Worm (Caenorhabditis elegans) whole organism, L1 larva: ENCODE data around the gene cah-1.

Experiments used
- C34B4.2 ChIP-seq: sonication (generic microtip); optimal IDR thresholded peaks from 2 replicates; lab custom pipeline; 2017; ENCODE audit warnings: mild to moderate bottlenecking, missing genetic modification characterization, missing compliant biosample characterization
- Y116A8C.19 ChIP-seq: sonication (generic microtip); optimal IDR thresholded peaks from 2 replicates; lab custom pipeline; 2016; ENCODE audit warnings: missing compliant biosample characterization, missing genetic modification characterization, borderline replicate concordance
- alr-1 ChIP-seq: fragments of 200-800 bp; sonication (Bioruptor generic); optimal IDR thresholded peaks from 2 replicates; lab custom pipeline; 2018; ENCODE audit warnings: borderline replicate concordance, mild to moderate bottlenecking, missing genetic modification characterization, missing compliant biosample characterization
- ceh-63 ChIP-seq: fragments of 200-800 bp; sonication (Bioruptor generic); optimal IDR thresholded peaks from 2 replicates; lab custom pipeline; 2018; ENCODE audit warnings: mild to moderate bottlenecking, missing genetic modification characterization, missing compliant biosample characterization
- ceh-8 ChIP-seq: fragments of 200-800 bp; sonication (Bioruptor generic); optimal IDR thresholded peaks from 2 replicates; lab custom pipeline; 2018; ENCODE audit warnings: mild to moderate bottlenecking, missing genetic modification characterization, moderate library complexity, missing compliant biosample characterization
- ceh-82 ChIP-seq, 3 experiments: fragments of 150-350 bp in 1 of 3; sonication (generic microtip) in 2 of 3; optimal IDR thresholded peaks; 2 replicates each; lab custom pipeline; 2014 to 2017; ENCODE audit warnings: missing biosample characterization in 3 of 3, missing genetic modification characterization in 3 of 3
- ces-1 ChIP-seq: fragments of 150-350 bp; optimal IDR thresholded peaks from 2 replicates; lab custom pipeline; 2014; ENCODE audit warnings: missing biosample characterization, missing genetic modification reagents, missing genetic modification characterization
- dpl-1 ChIP-seq, 3 experiments: fragments of 150-350 bp in 2 of 3; sonication (generic microtip) in 1 of 3; optimal IDR thresholded peaks; 2 replicates each; lab custom pipeline; 2014 to 2017; ENCODE audit warnings: missing biosample characterization in 3 of 3, missing genetic modification characterization in 3 of 3, missing genetic modification reagents in 3 of 3
- dsc-1 ChIP-seq: sonication (generic microtip); optimal IDR thresholded peaks from 2 replicates; lab custom pipeline; 2016; ENCODE audit warnings: mild to moderate bottlenecking, missing genetic modification characterization, missing compliant biosample characterization
- efl-1 ChIP-seq, 4 experiments: fragments of 150-350 bp; optimal IDR thresholded peaks in 3 of 4; peaks in 1 of 4; 1 replicate in 1 of 4; 2 replicates in 3 of 4; lab custom pipeline; 2014; ENCODE audit warnings: missing biosample characterization in 2 of 4, missing genetic modification characterization in 2 of 4, missing genetic modification reagents in 2 of 4
- efl-3 ChIP-seq: fragments of 200-800 bp; sonication (Bioruptor generic); optimal IDR thresholded peaks from 2 replicates; lab custom pipeline; 2018; ENCODE audit warnings: mild to moderate bottlenecking, missing genetic modification characterization, missing compliant biosample characterization
- egl-13 ChIP-seq: sonication (generic microtip); optimal IDR thresholded peaks from 2 replicates; lab custom pipeline; 2016; ENCODE audit warnings: missing genotype, missing genetic modification reagents, missing genetic modification characterization, missing compliant biosample characterization
- egl-27 ChIP-seq, 2 experiments: fragments of 150-350 bp in 1 of 2; sonication (generic microtip); optimal IDR thresholded peaks; 3 replicates each; lab custom pipeline; 2017 to 2018; ENCODE audit warnings: missing biosample characterization in 2 of 2, missing genetic modification characterization in 2 of 2, missing genetic modification reagents in 2 of 2
- elt-3 ChIP-seq, 6 experiments: fragments of 150-350 bp in 1 of 6; sonication (generic microtip); optimal IDR thresholded peaks; 2 replicates each; lab custom pipeline; 2017 to 2018; ENCODE audit warnings: missing biosample characterization in 6 of 6, missing genetic modification characterization in 6 of 6, inconsistent platforms in 1 of 6
- ets-5 ChIP-seq: fragments of 200-800 bp; sonication (Bioruptor generic); IDR thresholded peaks from 2 replicates; pipeline ENCODE4 v1.3.6; 2022; ENCODE audit warnings: missing genetic modification characterization, missing compliant biosample characterization
- fkh-10 ChIP-seq: sonication (generic microtip); optimal IDR thresholded peaks from 2 replicates; lab custom pipeline; 2017; ENCODE audit warnings: missing biosample characterization, missing genetic modification reagents, missing genetic modification characterization
- fkh-4 ChIP-seq: sonication (generic microtip); optimal IDR thresholded peaks from 2 replicates; lab custom pipeline; 2016; ENCODE audit warnings: missing compliant biosample characterization, missing genetic modification characterization, borderline replicate concordance
- grh-1 ChIP-seq: fragments of 200-800 bp; sonication (Bioruptor generic); IDR thresholded peaks from 2 replicates; pipeline ENCODE4 v1.3.6; 2022; ENCODE audit warnings: missing genetic modification reagents, missing genetic modification characterization, missing compliant biosample characterization
- hlh-17 ChIP-seq: fragments of 200-800 bp; sonication (Bioruptor generic); optimal IDR thresholded peaks from 2 replicates; lab custom pipeline; 2018; ENCODE audit warnings: missing genetic modification characterization, mild to moderate bottlenecking, missing compliant biosample characterization, moderate library complexity, borderline replicate concordance
- hlh-4 ChIP-seq: sonication (generic microtip); optimal IDR thresholded peaks from 2 replicates; lab custom pipeline; 2016; ENCODE audit warnings: mild to moderate bottlenecking, missing genetic modification characterization, missing compliant biosample characterization
- hpl-2 ChIP-seq: fragments of 150-350 bp; optimal IDR thresholded peaks from 2 replicates; lab custom pipeline; 2014; ENCODE audit warnings: missing biosample characterization, missing genetic modification reagents, missing genetic modification characterization
- irx-1 ChIP-seq: sonication (generic microtip); optimal IDR thresholded peaks from 2 replicates; lab custom pipeline; 2016; ENCODE audit warnings: missing genetic modification characterization, missing compliant biosample characterization
- isw-1 ChIP-seq: fragments of 200-800 bp; sonication (Bioruptor generic); IDR thresholded peaks from 2 replicates; pipeline ENCODE4 v1.3.6; 2022; ENCODE audit warnings: missing genetic modification characterization, missing compliant biosample characterization
- lin-13 ChIP-seq: fragments of 150-350 bp; optimal IDR thresholded peaks from 2 replicates; lab custom pipeline; 2014; ENCODE audit warnings: missing biosample characterization, missing genetic modification reagents, missing genetic modification characterization
- lin-14 ChIP-seq: fragments of 200-800 bp; sonication (Bioruptor generic); optimal IDR thresholded peaks from 2 replicates; lab custom pipeline; 2018; ENCODE audit warnings: mild to moderate bottlenecking, missing genetic modification characterization, moderate library complexity, missing compliant biosample characterization
- lin-39 ChIP-seq: fragments of 150-350 bp; optimal IDR thresholded peaks from 2 replicates; lab custom pipeline; 2014; ENCODE audit warnings: missing biosample characterization, missing genetic modification reagents, missing genetic modification characterization
- lsy-2 ChIP-seq, 2 experiments: fragments of 150-350 bp; optimal IDR thresholded peaks; 2 replicates each; lab custom pipeline; 2014; ENCODE audit warnings: missing biosample characterization in 2 of 2, missing genetic modification characterization in 2 of 2
- mdl-1 ChIP-seq, 2 experiments: fragments of 150-350 bp; optimal IDR thresholded peaks; 2 replicates each; lab custom pipeline; 2014 to 2017; ENCODE audit warnings: missing biosample characterization in 2 of 2, missing genetic modification characterization in 2 of 2, inconsistent platforms in 1 of 2
- nhr-11 ChIP-seq: fragments of 150-350 bp; optimal IDR thresholded peaks from 2 replicates; lab custom pipeline; 2014; ENCODE audit warnings: missing biosample characterization, missing genetic modification characterization
- nhr-20 ChIP-seq: sonication (generic microtip); optimal IDR thresholded peaks from 2 replicates; lab custom pipeline; 2016; ENCODE audit warnings: mild to moderate bottlenecking, missing genetic modification characterization, missing compliant biosample characterization
- nhr-237 ChIP-seq: fragments of 150-350 bp; optimal IDR thresholded peaks from 2 replicates; lab custom pipeline; 2014; ENCODE audit warnings: missing biosample characterization, missing genetic modification characterization
- nhr-47 ChIP-seq: sonication (generic microtip); optimal IDR thresholded peaks from 2 replicates; lab custom pipeline; 2016; ENCODE audit warnings: mild to moderate bottlenecking, missing genetic modification characterization, moderate library complexity, missing compliant biosample characterization
- nhr-76 ChIP-seq: sonication (generic microtip); optimal IDR thresholded peaks from 2 replicates; lab custom pipeline; 2017; ENCODE audit warnings: missing biosample characterization, missing genetic modification characterization
- nhr-77 ChIP-seq: fragments of 150-350 bp; optimal IDR thresholded peaks from 2 replicates; lab custom pipeline; 2014; ENCODE audit warnings: missing biosample characterization, missing genetic modification characterization
- nhr-85 ChIP-seq: sonication (generic microtip); peaks from one replicate; lab custom pipeline; 2016; ENCODE audit warnings: missing genetic modification characterization, inconsistent platforms, missing compliant biosample characterization
- pax-3 ChIP-seq: fragments of 200-800 bp; sonication (Bioruptor generic); optimal IDR thresholded peaks from 2 replicates; lab custom pipeline; 2018; ENCODE audit warnings: mild to moderate bottlenecking, missing genetic modification characterization, moderate library complexity, missing compliant biosample characterization
- rnt-1 ChIP-seq: sonication (generic microtip); optimal IDR thresholded peaks from 2 replicates; lab custom pipeline; 2016; ENCODE audit warnings: mild to moderate bottlenecking, missing genetic modification characterization, moderate library complexity, missing compliant biosample characterization
- snpc-4 ChIP-seq: fragments of 150-350 bp; optimal IDR thresholded peaks from 2 replicates; lab custom pipeline; 2014; ENCODE audit warnings: missing biosample characterization, missing genetic modification characterization
- snu-23 ChIP-seq: sonication (generic microtip); optimal IDR thresholded peaks from 2 replicates; lab custom pipeline; 2016; ENCODE audit warnings: missing genetic modification characterization, missing compliant biosample characterization
- sox-4 ChIP-seq: sonication (generic microtip); optimal IDR thresholded peaks from 2 replicates; lab custom pipeline; 2016; ENCODE audit warnings: missing genetic modification characterization, missing compliant biosample characterization
- sptf-1 ChIP-seq: fragments of 150-350 bp; optimal IDR thresholded peaks from 2 replicates; lab custom pipeline; 2014; ENCODE audit warnings: missing biosample characterization, missing genetic modification characterization
- tlp-1 ChIP-seq: fragments of 150-350 bp; optimal IDR thresholded peaks from 2 replicates; lab custom pipeline; 2014; ENCODE audit warnings: missing biosample characterization, missing genetic modification characterization
- unc-30 ChIP-seq: sonication (generic microtip); optimal IDR thresholded peaks from 2 replicates; lab custom pipeline; 2017; ENCODE audit warnings: missing biosample characterization, missing genetic modification characterization
- vab-15 ChIP-seq: sonication (generic microtip); optimal IDR thresholded peaks from 2 replicates; lab custom pipeline; 2017; ENCODE audit warnings: missing genotype, mild to moderate bottlenecking, missing genetic modification characterization, missing compliant biosample characterization
- zip-4 ChIP-seq: fragments of 200-800 bp; sonication (Bioruptor generic); optimal IDR thresholded peaks from 2 replicates; lab custom pipeline; 2018; ENCODE audit warnings: mild to moderate bottlenecking, missing genetic modification characterization, moderate library complexity, missing compliant biosample characterization
- ztf-4 ChIP-seq: fragments of 150-350 bp; optimal IDR thresholded peaks from 2 replicates; lab custom pipeline; 2014; ENCODE audit warnings: missing biosample characterization, missing genetic modification characterization

Gene cah-1

DNA sequence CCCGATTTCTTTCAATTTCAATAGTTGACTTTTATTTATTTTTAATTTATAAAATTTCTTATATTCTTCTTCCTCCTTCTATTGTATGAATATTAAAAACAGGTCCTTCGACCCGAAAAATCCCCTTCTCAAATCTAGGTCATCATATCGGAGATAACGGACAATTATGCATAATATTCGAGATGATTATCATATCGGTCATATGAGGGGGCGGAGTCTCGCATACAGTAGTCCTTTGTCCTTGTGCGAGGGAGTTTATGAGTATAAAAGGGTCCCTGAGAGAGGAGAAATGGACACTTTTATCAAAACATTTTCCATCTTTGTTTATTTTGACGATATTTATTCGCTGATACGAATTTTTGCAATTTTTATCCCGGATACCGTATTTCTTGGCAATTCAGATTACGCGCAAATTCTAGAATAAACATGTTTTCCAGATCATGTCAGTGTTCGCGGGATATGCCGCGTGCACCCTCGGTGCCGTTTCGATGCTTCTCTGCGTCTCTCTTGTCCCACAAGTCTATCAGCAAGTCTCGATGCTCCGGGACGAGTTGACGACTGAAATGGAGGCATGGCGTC, 21.6 kb upstream of the cah-1 start, which contains the start of gene dpy-17:
Gene dpy-17, plus strand, starts transcription at position 438 of the 579 bp plus-strand sequence.
- TF ChIP-seq fkh-10 (GFP tag; lab: Kevin White, UChicago) (no peak), lin-13 (GFP tag; lab: Kevin White, UChicago) (no peak), nhr-85 (tag; lab: Kevin White, UChicago) (no peak), nhr-20 (tag; lab: Kevin White, UChicago) (no peak), Y116A8C.19 (tag; lab: Kevin White, UChicago) (no peak), nhr-77 (no peak)

DNA sequence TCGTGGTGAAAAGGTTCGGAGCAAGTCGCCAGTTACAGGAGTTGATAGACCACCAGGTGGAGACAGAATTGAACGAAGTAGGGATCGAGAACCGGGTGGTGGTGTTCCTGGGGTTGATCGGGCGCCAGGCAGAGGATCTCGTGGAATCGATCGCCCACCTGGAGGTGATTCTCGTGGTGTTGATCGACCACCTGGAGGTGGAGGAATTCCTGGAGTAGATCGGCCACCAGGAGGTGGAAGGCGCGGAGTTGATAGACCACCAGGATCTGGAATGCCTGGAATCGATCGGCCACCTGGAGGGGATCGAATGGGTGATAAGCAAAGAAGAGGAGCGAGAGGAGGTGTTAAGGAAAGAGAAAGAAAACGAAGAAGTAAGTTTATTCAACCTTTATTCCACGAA, 20.1 kb upstream of the cah-1 start:
- TF ChIP-seq irx-1 (tag; lab: Kevin White, UChicago) = no peak
- no peak for TF ChIP-seq sptf-1 (tag; lab: Kevin White, UChicago)
- TF ChIP-seq nhr-85 (tag; lab: Kevin White, UChicago) = no peak
- TF ChIP-seq zip-4 (GFP tag; lab: Kevin White, UChicago) = no peak
- TF ChIP-seq C34B4.2 (tag; lab: Kevin White, UChicago) = no peak
- TF ChIP-seq hlh-4 = no peak
- TF ChIP-seq mdl-1 (tag; optimal IDR thresholded peaks at IDR 0.05; lab: Kevin White, UChicago) = no peak
- no peak for TF ChIP-seq dpl-1 (GFP tag; optimal IDR thresholded peaks at IDR 0.05; lab: Kevin White, UChicago)
- TF ChIP-seq pax-3 (tag; lab: Kevin White, UChicago) = no peak
- TF ChIP-seq efl-3 (GFP tag; lab: Kevin White, UChicago) = no peak
- TF ChIP-seq nhr-47 (tag; lab: Kevin White, UChicago) = no peak
- TF ChIP-seq tlp-1 (tag; lab: Kevin White, UChicago) = no peak
- no peak for TF ChIP-seq lin-14 (GFP tag; lab: Kevin White, UChicago)
- TF ChIP-seq alr-1 (tag; lab: Kevin White, UChicago) = no peak
- TF ChIP-seq nhr-11 (tag; lab: Kevin White, UChicago) = no peak

DNA sequence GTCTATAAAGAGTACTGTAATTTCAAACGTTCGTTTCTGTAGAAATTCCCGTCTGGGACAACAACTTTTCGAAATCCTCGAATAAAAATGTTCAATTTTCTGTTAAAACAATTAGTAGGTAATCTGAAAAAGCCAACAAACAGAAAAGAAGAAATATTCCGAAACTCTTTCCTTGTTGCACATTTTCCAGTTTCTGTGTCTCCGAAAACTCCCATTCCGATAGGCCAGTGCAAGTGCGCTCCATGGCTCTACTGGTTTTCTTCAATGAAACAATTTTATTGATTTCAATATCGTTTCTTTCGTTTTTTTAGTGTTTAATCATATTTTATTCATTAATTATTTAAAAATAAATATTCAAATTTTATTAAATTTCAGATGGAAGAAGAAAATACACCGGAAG, 17.2 kb upstream of the cah-1 start, which contains the start of gene F54D8.6:
Gene F54D8.6, plus strand, starts transcription at position 370 of the 400 bp plus-strand sequence.
- TF ChIP-seq hpl-2 (GFP tag; lab: Kevin White, UChicago) = no peak
- TF ChIP-seq C34B4.2 (tag; lab: Kevin White, UChicago) = no peak
- TF ChIP-seq ceh-8 (GFP tag; lab: Kevin White, UChicago) = no peak
- TF ChIP-seq isw-1 (GFP tag; lab: Robert Waterston, UW) = peak; percentile 27; the same call in 1 of the 2 replicates
- peak; percentile 13 to 49 (median 39) for TF ChIP-seq ceh-82 (tag; optimal IDR thresholded peaks at IDR 0.05; lab: Kevin White, UChicago)
- TF ChIP-seq nhr-237 (tag; lab: Kevin White, UChicago) = no peak
- TF ChIP-seq unc-30 = no peak
- TF ChIP-seq vab-15 (tag; lab: Kevin White, UChicago) = no peak
- no peak for TF ChIP-seq grh-1 (GFP tag; lab: Robert Waterston, UW)
- peak; percentile 57 for TF ChIP-seq snu-23 (GFP tag; lab: Kevin White, UChicago)
- TF ChIP-seq rnt-1 (tag; lab: Kevin White, UChicago) = peak; percentile 82
- TF ChIP-seq egl-27 (tag; optimal IDR thresholded peaks at IDR 0.05; lab: Kevin White, UChicago) = no peak
- peak in 1 of 2 experiments; percentile 28 for TF ChIP-seq mdl-1 (tag; optimal IDR thresholded peaks at IDR 0.05; lab: Kevin White, UChicago)
- TF ChIP-seq ces-1 = no peak
- TF ChIP-seq efl-1 (optimal IDR thresholded peaks at IDR 0.05; lab: Kevin White, UChicago) = peak; percentile 74 to 76
- peak; percentile 65 to 95 for TF ChIP-seq efl-1 (GFP tag; optimal IDR thresholded peaks at IDR 0.05 in 1 of 2; lab: Kevin White, UChicago)
- TF ChIP-seq ceh-63 (GFP tag; lab: Kevin White, UChicago) = no peak
- no peak for TF ChIP-seq zip-4 (GFP tag; lab: Kevin White, UChicago)
- no peak for TF ChIP-seq ets-5 (GFP tag; lab: Robert Waterston, UW)
- no peak for TF ChIP-seq snpc-4
- TF ChIP-seq nhr-76 (tag; lab: Kevin White, UChicago) = no peak
- no peak for TF ChIP-seq fkh-4 (tag; lab: Kevin White, UChicago)
- peak; percentile 37 for TF ChIP-seq nhr-47 (tag; lab: Kevin White, UChicago)
- no peak for TF ChIP-seq dsc-1 (tag; lab: Kevin White, UChicago)
- TF ChIP-seq hlh-17 (GFP tag; lab: Kevin White, UChicago) = no peak
- TF ChIP-seq sox-4 = no peak
- TF ChIP-seq elt-3 (tag; optimal IDR thresholded peaks at IDR 0.05; lab: Kevin White, UChicago) = peak in 1 of 6 experiments; percentile 31
- TF ChIP-seq ztf-4 = no peak
- TF ChIP-seq pax-3 (tag; lab: Kevin White, UChicago) = peak; percentile 32
- peak; percentile 46 to 81 for TF ChIP-seq lsy-2 (tag; optimal IDR thresholded peaks at IDR 0.05; lab: Kevin White, UChicago)
- no peak for TF ChIP-seq egl-13 (tag; lab: Kevin White, UChicago)
- no peak for TF ChIP-seq lin-13 (GFP tag; lab: Kevin White, UChicago)
- no peak for TF ChIP-seq lin-39 (tag; lab: Kevin White, UChicago)
- TF ChIP-seq sptf-1 (tag; lab: Kevin White, UChicago) = no peak
- TF ChIP-seq nhr-11 (tag; lab: Kevin White, UChicago) = no peak
